Fruit fly (Drosophila melanogaster) whole organism, embryonic: ENCODE measurements around the gene Pfdn2.
A peak's percentile ranks its signal among the peaks of the same experiment; 100 is the strongest.

ENCODE experiments used
- ATbp ChIP-seq: fragments of 200-800 bp; sonication (Bioruptor generic); optimal IDR thresholded peaks from 2 replicates; lab custom pipeline; 2017; ENCODE audit warnings: missing biosample characterization, mild to moderate bottlenecking, missing genetic modification characterization, missing genetic modification reagents
- Ada2b ChIP-seq: fragments of 200-800 bp; sonication (Bioruptor generic); IDR thresholded peaks from 2 replicates; pipeline ENCODE4 v1.3.6; 2022; ENCODE audit warnings: missing biosample characterization, missing genetic modification characterization
- Blimp-1 ChIP-seq: fragments of 200-800 bp; sonication (Bioruptor generic); optimal IDR thresholded peaks from 3 replicates; lab custom pipeline; 2018; ENCODE audit warnings: missing biosample characterization, missing genetic modification characterization, mild to moderate bottlenecking, moderate library complexity, missing genetic modification reagents
- CG10565 ChIP-seq: fragments of 200-800 bp; sonication (Bioruptor generic); optimal IDR thresholded peaks from 3 replicates; lab custom pipeline; 2016; ENCODE audit warnings: missing biosample characterization, mild to moderate bottlenecking, missing genetic modification characterization
- CG11085 ChIP-seq: fragments of 200-800 bp; sonication (Bioruptor generic); IDR thresholded peaks from 2 replicates; pipeline ENCODE4 v1.3.6; 2022; ENCODE audit warnings: missing biosample characterization, missing genetic modification characterization
- CG11696 ChIP-seq: fragments of 200-800 bp; sonication (Bioruptor generic); IDR thresholded peaks from 2 replicates; pipeline ENCODE4 v1.3.6; 2022; ENCODE audit warnings: missing biosample characterization, missing genetic modification characterization
- CG12236 ChIP-seq: fragments of 200-800 bp; sonication (Bioruptor generic); optimal IDR thresholded peaks from 2 replicates; lab custom pipeline; 2016; ENCODE audit warnings: missing biosample characterization, missing genetic modification characterization
- CG13287 ChIP-seq: fragments of 200-800 bp; sonication (Bioruptor generic); IDR thresholded peaks from 2 replicates; pipeline ENCODE4 v1.3.6; 2022; ENCODE audit warnings: missing biosample characterization, missing genetic modification characterization; ENCODE audit not compliant: partially characterized antibody
- CG13296 ChIP-seq: fragments of 200-800 bp; sonication (Bioruptor generic); optimal IDR thresholded peaks from 3 replicates; lab custom pipeline; 2018; ENCODE audit warnings: missing biosample characterization, mild to moderate bottlenecking, missing genetic modification characterization
- CG13894 ChIP-seq: fragments of 200-800 bp; sonication (Bioruptor generic); optimal IDR thresholded peaks from 3 replicates; lab custom pipeline; 2018; ENCODE audit warnings: missing biosample characterization, mild to moderate bottlenecking, missing genetic modification characterization, moderate library complexity
- CG14050 ChIP-seq: fragments of 200-800 bp; sonication (Bioruptor generic); IDR thresholded peaks from 3 replicates; pipeline ENCODE4 v1.3.6; 2022; ENCODE audit warnings: missing biosample characterization, missing genetic modification characterization
- CG14710 ChIP-seq: fragments of 200-800 bp; sonication (Bioruptor generic); optimal IDR thresholded peaks from 3 replicates; lab custom pipeline; 2019; ENCODE audit warnings: missing biosample characterization, mild to moderate bottlenecking, missing genetic modification characterization, moderate library complexity
- CG18011 ChIP-seq: fragments of 200-800 bp; sonication (Bioruptor generic); optimal IDR thresholded peaks from 2 replicates; lab custom pipeline; 2017; ENCODE audit warnings: missing biosample characterization, missing genetic modification characterization, mild to moderate bottlenecking, moderate library complexity, missing genotype
- CG30403 ChIP-seq: fragments of 200-800 bp; sonication (Bioruptor generic); optimal IDR thresholded peaks from 3 replicates; lab custom pipeline; 2016; ENCODE audit warnings: missing biosample characterization, missing genetic modification characterization
- CG34224 ChIP-seq: fragments of 200-800 bp; sonication (Bioruptor generic); IDR thresholded peaks from 3 replicates; pipeline ENCODE4 v1.3.6; 2022; ENCODE audit warnings: missing biosample characterization, missing genetic modification characterization; ENCODE audit not compliant: partially characterized antibody
- CG34376 ChIP-seq: fragments of 200-800 bp; sonication (Bioruptor generic); optimal IDR thresholded peaks from 2 replicates; lab custom pipeline; 2018; ENCODE audit warnings: missing biosample characterization, mild to moderate bottlenecking, missing genetic modification characterization
- CG6654 ChIP-seq: fragments of 200-800 bp; sonication (Bioruptor generic); optimal IDR thresholded peaks from 2 replicates; lab custom pipeline; 2017; ENCODE audit warnings: missing biosample characterization, mild to moderate bottlenecking, missing genetic modification characterization
- CG6683 ChIP-seq: fragments of 200-800 bp; sonication (Bioruptor generic); optimal IDR thresholded peaks from 2 replicates; lab custom pipeline; 2017; ENCODE audit warnings: missing biosample characterization, mild to moderate bottlenecking, missing genetic modification characterization, missing genetic modification reagents
- CG9609 ChIP-seq: fragments of 200-800 bp; sonication (Bioruptor generic); optimal IDR thresholded peaks from 3 replicates; lab custom pipeline; 2016; ENCODE audit warnings: missing biosample characterization, missing genetic modification characterization
- CG9727 ChIP-seq: fragments of 200-800 bp; sonication (Bioruptor generic); optimal IDR thresholded peaks from 3 replicates; lab custom pipeline; 2017; ENCODE audit warnings: missing biosample characterization, mild to moderate bottlenecking, missing genetic modification characterization
- Doc3 ChIP-seq: fragments of 200-800 bp; sonication (Bioruptor generic); IDR thresholded peaks from 3 replicates; pipeline ENCODE4 v1.3.6; 2022; ENCODE audit warnings: missing biosample characterization, missing genetic modification characterization; ENCODE audit not compliant: partially characterized antibody
- Fer2 ChIP-seq: fragments of 200-800 bp; sonication (Bioruptor generic); optimal IDR thresholded peaks from 2 replicates; lab custom pipeline; 2018; ENCODE audit warnings: missing biosample characterization, mild to moderate bottlenecking, missing genetic modification characterization, moderate library complexity
- Gsc ChIP-seq: fragments of 200-800 bp; sonication (Bioruptor generic); IDR thresholded peaks from 2 replicates; pipeline ENCODE4 v1.3.6; 2022; ENCODE audit warnings: missing biosample characterization, missing genetic modification characterization
- Med ChIP-seq: fragments of 200-800 bp; sonication (Bioruptor generic); peaks from one replicate; lab custom pipeline; 2016; ENCODE audit warnings: missing biosample characterization, missing genetic modification characterization, mild to moderate bottlenecking, inconsistent platforms, moderate library complexity
- Opbp ChIP-seq: fragments of 200-800 bp; sonication (Bioruptor generic); IDR thresholded peaks from 3 replicates; pipeline ENCODE4 v1.3.6; 2022; ENCODE audit warnings: missing biosample characterization, missing genetic modification characterization; ENCODE audit not compliant: partially characterized antibody
- Sry-β ChIP-seq: fragments of 200-800 bp; sonication (Bioruptor generic); optimal IDR thresholded peaks from 2 replicates; lab custom pipeline; 2018; ENCODE audit warnings: missing biosample characterization, mild to moderate bottlenecking, missing genetic modification characterization, moderate library complexity
- ac ChIP-seq: fragments of 200-800 bp; sonication (Bioruptor generic); optimal IDR thresholded peaks from 3 replicates; lab custom pipeline; 2017; ENCODE audit warnings: missing biosample characterization, mild to moderate bottlenecking, missing genetic modification characterization
- al ChIP-seq: fragments of 200-800 bp; sonication (Bioruptor generic); IDR thresholded peaks from 2 replicates; pipeline ENCODE4 v1.3.6; 2022; ENCODE audit warnings: missing biosample characterization, missing genetic modification characterization
- cad ChIP-seq: fragments of >200 bp; optimal IDR thresholded peaks from 2 replicates; lab custom pipeline; 2017; ENCODE audit warnings: missing biosample characterization, missing genetic modification characterization
- cg ChIP-seq: fragments of 200-800 bp; sonication (Bioruptor generic); optimal IDR thresholded peaks from 3 replicates; lab custom pipeline; 2019; ENCODE audit warnings: missing biosample characterization, mild to moderate bottlenecking, missing genetic modification characterization, moderate library complexity
- dati ChIP-seq: fragments of 200-800 bp; sonication (Bioruptor generic); IDR thresholded peaks from 2 replicates; pipeline ENCODE4 v1.3.6; 2022; ENCODE audit warnings: missing biosample characterization, missing genetic modification characterization
- exex ChIP-seq: fragments of 200-800 bp; sonication (Bioruptor generic); optimal IDR thresholded peaks from 4 replicates; lab custom pipeline; 2018; ENCODE audit warnings: missing biosample characterization, mild to moderate bottlenecking, missing genetic modification characterization, moderate library complexity
- fd3F ChIP-seq: fragments of 200-800 bp; sonication (Bioruptor generic); optimal IDR thresholded peaks from 2 replicates; lab custom pipeline; 2018; ENCODE audit warnings: missing biosample characterization, mild to moderate bottlenecking, missing genetic modification characterization, moderate library complexity
- ftz-f1 ChIP-seq: fragments of 200-800 bp; sonication (Bioruptor generic); optimal IDR thresholded peaks from 2 replicates; lab custom pipeline; 2016; ENCODE audit warnings: missing biosample characterization, missing genetic modification characterization
- grn ChIP-seq: fragments of 200-800 bp; sonication (Bioruptor generic); optimal IDR thresholded peaks from 3 replicates; lab custom pipeline; 2017; ENCODE audit warnings: missing biosample characterization, missing genetic modification characterization
- hbn ChIP-seq: fragments of 200-800 bp; sonication (Bioruptor generic); IDR thresholded peaks from 2 replicates; pipeline ENCODE4 v1.3.6; 2022; ENCODE audit warnings: missing biosample characterization, missing genetic modification characterization; ENCODE audit not compliant: partially characterized antibody
- klu ChIP-seq: fragments of 200-800 bp; sonication (Bioruptor generic); IDR thresholded peaks from 2 replicates; pipeline ENCODE4 v1.3.6; 2022; ENCODE audit warnings: missing biosample characterization, missing genetic modification characterization
- maf-S ChIP-seq: fragments of 200-800 bp; sonication (Bioruptor generic); optimal IDR thresholded peaks from 2 replicates; lab custom pipeline; 2016; ENCODE audit warnings: missing biosample characterization, missing genetic modification characterization
- mirr ChIP-seq: fragments of 200-800 bp; sonication (Bioruptor generic); optimal IDR thresholded peaks from 3 replicates; lab custom pipeline; 2018; ENCODE audit warnings: missing biosample characterization, mild to moderate bottlenecking, missing genetic modification characterization
- nerfin-2 ChIP-seq: fragments of 200-800 bp; sonication (Bioruptor generic); IDR thresholded peaks from 2 replicates; pipeline ENCODE4 v1.3.6; 2022; ENCODE audit warnings: missing biosample characterization, missing genetic modification characterization; ENCODE audit not compliant: partially characterized antibody
- nom ChIP-seq: fragments of 200-800 bp; sonication (Bioruptor generic); optimal IDR thresholded peaks from 2 replicates; lab custom pipeline; 2017; ENCODE audit warnings: missing biosample characterization, missing genetic modification characterization, mild to moderate bottlenecking, moderate library complexity, missing genetic modification reagents
- pros ChIP-seq: fragments of 200-800 bp; sonication (Bioruptor generic); optimal IDR thresholded peaks from 3 replicates; lab custom pipeline; 2019; ENCODE audit warnings: missing biosample characterization, mild to moderate bottlenecking, missing genetic modification characterization, moderate library complexity
- psq ChIP-seq: fragments of 200-800 bp; sonication (Bioruptor generic); optimal IDR thresholded peaks from 2 replicates; lab custom pipeline; 2017; ENCODE audit warnings: missing biosample characterization, missing genetic modification characterization
- rib ChIP-seq: fragments of 200-800 bp; sonication (Bioruptor generic); IDR thresholded peaks from 2 replicates; pipeline ENCODE4 v1.3.6; 2022; ENCODE audit warnings: missing biosample characterization, missing genetic modification characterization
- sna ChIP-seq: fragments of 200-800 bp; sonication (Bioruptor generic); IDR thresholded peaks from 2 replicates; pipeline ENCODE4 v1.3.6; 2022; ENCODE audit warnings: missing biosample characterization, missing genetic modification characterization; ENCODE audit not compliant: partially characterized antibody
- stwl ChIP-seq: fragments of 200-800 bp; sonication (Bioruptor generic); optimal IDR thresholded peaks from 3 replicates; lab custom pipeline; 2018; ENCODE audit warnings: missing biosample characterization, mild to moderate bottlenecking, missing genetic modification characterization, moderate library complexity
- zfh1 ChIP-seq: fragments of 200-800 bp; sonication (Bioruptor generic); IDR thresholded peaks from 3 replicates; pipeline ENCODE4 v1.3.6; 2022; ENCODE audit warnings: missing biosample characterization, missing genetic modification characterization

Pfdn2 gene

dm6 chr3L:11083605-11084004 is 9.4 kb upstream of the Pfdn2 start:
- no peak for TF ChIP-seq cad (GFP tag; lab: Kevin White, UChicago)
- peak; percentile 25 for TF ChIP-seq cg (GFP tag; lab: Kevin White, UChicago)
- TF ChIP-seq grn (GFP tag; lab: Kevin White, UChicago): peak; percentile 73
- no peak for TF ChIP-seq rib
- TF ChIP-seq Blimp-1 (GFP tag; lab: Kevin White, UChicago): peak; percentile 83
- peak; percentile 10 for TF ChIP-seq nom (GFP tag; lab: Kevin White, UChicago)
- no peak for TF ChIP-seq ATbp (GFP tag; lab: Kevin White, UChicago)

- TF ChIP-seq CG6654 (no peak), CG6683 (GFP tag; lab: Kevin White, UChicago) (no peak), CG9727 (GFP tag; lab: Kevin White, UChicago) (no peak), nerfin-2 (GFP tag; lab: Robert Waterston, UW) (0 out of 2 replicates have a peak, but pooled peaks have one; percentile 27), pros (GFP tag; lab: Kevin White, UChicago) (no peak), Ada2b (GFP tag; lab: Robert Waterston, UW) (no peak), exex (tag; lab: Kevin White, UChicago) (peak; percentile 79), rib (no peak), CG11696 (peak; percentile 83), mirr (GFP tag; lab: Kevin White, UChicago) (peak; percentile 79), grn (GFP tag; lab: Kevin White, UChicago) (peak; percentile 30), Med (peak; percentile 18)
Observed at dm6 chr3L:11071057-11071456, 3.1 kb downstream of the Pfdn2 start.

dm6 chr3L:11070372-11070854 is 3.8 kb downstream of the Pfdn2 start, which contains the start of gene Mocs1:
Gene Mocs1 (plus strand): TSS chr3L:11070526.
- no peak for TF ChIP-seq CG14710 (tag; lab: Kevin White, UChicago)
- TF ChIP-seq dati: no peak
- no peak for TF ChIP-seq Sry-β (GFP tag; lab: Kevin White, UChicago)
- TF ChIP-seq CG13894 (tag; lab: Kevin White, UChicago): no peak
- TF ChIP-seq maf-S (GFP tag; lab: Kevin White, UChicago): no peak
- no peak for TF ChIP-seq fd3F (GFP tag; lab: Kevin White, UChicago)
- no peak for TF ChIP-seq stwl (tag; lab: Kevin White, UChicago)
- peak; percentile 40 for TF ChIP-seq ftz-f1 (GFP tag; lab: Kevin White, UChicago)
- no peak for TF ChIP-seq klu
- no peak for TF ChIP-seq CG9609
- no peak for TF ChIP-seq zfh1 (GFP tag; lab: Robert Waterston, UW)
- TF ChIP-seq sna (GFP tag; lab: Robert Waterston, UW): no peak
- peak; percentile 65 for TF ChIP-seq CG34376 (GFP tag; lab: Kevin White, UChicago)
- no peak for TF ChIP-seq CG14050
- TF ChIP-seq Doc3: no peak
- TF ChIP-seq CG18011: no peak
- 0 out of 2 replicates have a peak, but pooled peaks have one; percentile 34 for TF ChIP-seq hbn (GFP tag; lab: Robert Waterston, UW)
- TF ChIP-seq Fer2: no peak
- TF ChIP-seq CG30403: no peak
- TF ChIP-seq CG10565 (GFP tag; lab: Kevin White, UChicago): no peak
- TF ChIP-seq Opbp (GFP tag; lab: Robert Waterston, UW): no peak
- peak; percentile 49; the same call in 1 of the 2 replicates for TF ChIP-seq CG13287
- no peak; the same call in 2 of the 3 replicates for TF ChIP-seq CG34224 (GFP tag; lab: Robert Waterston, UW)
- peak; percentile 5 for TF ChIP-seq CG13296 (GFP tag; lab: Kevin White, UChicago)
- TF ChIP-seq CG11085 (GFP tag; lab: Robert Waterston, UW): peak; percentile 20; the same call in 1 of the 2 replicates
- no peak for TF ChIP-seq CG12236
- TF ChIP-seq Gsc (GFP tag; lab: Robert Waterston, UW): no peak
- TF ChIP-seq ac (GFP tag; lab: Kevin White, UChicago): no peak
- no peak for TF ChIP-seq al (GFP tag; lab: Robert Waterston, UW)
- no peak for TF ChIP-seq psq (GFP tag; lab: Kevin White, UChicago)
